Fruit fly (Drosophila melanogaster) whole organism, embryonic: ENCODE results near the gene Gr98c.

Experiments used
- ATbp ChIP-seq: fragments of 200-800 bp; sonication (Bioruptor generic); optimal IDR thresholded peaks from 2 replicates; lab custom pipeline; 2017; ENCODE audit warnings: missing biosample characterization, mild to moderate bottlenecking, missing genetic modification characterization, missing genetic modification reagents
- Adf1 ChIP-seq: fragments of 200-800 bp; sonication (Bioruptor generic); IDR thresholded peaks from 2 replicates; pipeline ENCODE4 v1.3.6; 2022; ENCODE audit warnings: missing biosample characterization, missing genetic modification characterization
- Awh ChIP-seq: fragments of 200-800 bp; sonication (Bioruptor generic); IDR thresholded peaks from 2 replicates; pipeline ENCODE4, ENCODE4 v1.3.6; 2022; ENCODE audit warnings: missing biosample characterization, missing genetic modification characterization
- B-H1 ChIP-seq: fragments of 200-800 bp; sonication (Bioruptor generic); IDR thresholded peaks from 3 replicates; pipeline ENCODE4 v1.3.6; 2022; ENCODE audit warnings: missing biosample characterization, missing genetic modification characterization
- B-H2 ChIP-seq: fragments of 200-800 bp; sonication (Bioruptor generic); optimal IDR thresholded peaks from 2 replicates; lab custom pipeline; 2018; ENCODE audit warnings: missing biosample characterization, mild to moderate bottlenecking, missing genetic modification characterization
- CG11560 ChIP-seq: fragments of 200-800 bp; sonication (Bioruptor generic); IDR thresholded peaks from 3 replicates; pipeline ENCODE4 v1.3.6; 2022; ENCODE audit warnings: missing biosample characterization, missing genetic modification characterization
- CG12071 ChIP-seq: fragments of 200-800 bp; sonication (Bioruptor generic); optimal IDR thresholded peaks from 3 replicates; lab custom pipeline; 2018; ENCODE audit warnings: missing biosample characterization, mild to moderate bottlenecking, missing genetic modification characterization
- CG1233 ChIP-seq: fragments of 200-800 bp; sonication (Bioruptor generic); optimal IDR thresholded peaks from 4 replicates; lab custom pipeline; 2018; ENCODE audit warnings: missing biosample characterization, mild to moderate bottlenecking, missing genetic modification characterization
- CG12659 ChIP-seq: fragments of 200-800 bp; sonication (Bioruptor generic); optimal IDR thresholded peaks from 3 replicates; lab custom pipeline; 2017; ENCODE audit warnings: mild to moderate bottlenecking, missing biosample characterization, missing genetic modification reagents, missing genetic modification characterization
- CG14860 ChIP-seq: fragments of 200-800 bp; sonication (Bioruptor generic); IDR thresholded peaks from 3 replicates; pipeline ENCODE4 v1.3.6; 2022; ENCODE audit warnings: missing biosample characterization, missing genetic modification characterization; ENCODE audit not compliant: partially characterized antibody
- CG15696 ChIP-seq: fragments of 200-800 bp; sonication (Bioruptor generic); optimal IDR thresholded peaks from 2 replicates; lab custom pipeline; 2019; ENCODE audit warnings: missing biosample characterization, mild to moderate bottlenecking, missing genetic modification characterization, moderate library complexity
- CG2129 ChIP-seq: fragments of 200-800 bp; sonication (Bioruptor generic); IDR thresholded peaks from 2 replicates; pipeline ENCODE4 v1.3.6; 2022; ENCODE audit warnings: missing biosample characterization, missing genetic modification characterization; ENCODE audit not compliant: partially characterized antibody
- CG3847 ChIP-seq: fragments of 200-800 bp; sonication (Bioruptor generic); IDR thresholded peaks from 2 replicates; pipeline ENCODE4 v1.3.6; 2022; ENCODE audit warnings: missing biosample characterization, missing genetic modification characterization
- CG42726 ChIP-seq: fragments of 200-800 bp; sonication (Bioruptor generic); IDR thresholded peaks from 2 replicates; pipeline ENCODE4 v1.3.6; 2022; ENCODE audit warnings: missing biosample characterization, missing genetic modification characterization; ENCODE audit not compliant: partially characterized antibody
- CG4328 ChIP-seq: fragments of 200-800 bp; sonication (Bioruptor generic); optimal IDR thresholded peaks from 3 replicates; lab custom pipeline; 2017; ENCODE audit warnings: missing biosample characterization, missing genetic modification reagents, missing genetic modification characterization
- CG43689 ChIP-seq: fragments of 200-800 bp; sonication (Bioruptor generic); IDR thresholded peaks from 2 replicates; pipeline ENCODE4 v1.3.6; 2022; ENCODE audit warnings: missing biosample characterization, missing genetic modification characterization
- CG6813 ChIP-seq: fragments of 200-800 bp; sonication (Bioruptor generic); optimal IDR thresholded peaks from 2 replicates; lab custom pipeline; 2017; ENCODE audit warnings: missing biosample characterization, missing genetic modification characterization, mild to moderate bottlenecking, moderate library complexity, missing genetic modification reagents
- CG7745 ChIP-seq: fragments of 200-800 bp; sonication (Bioruptor generic); optimal IDR thresholded peaks from 2 replicates; lab custom pipeline; 2018; ENCODE audit warnings: missing biosample characterization, mild to moderate bottlenecking, missing genetic modification characterization, moderate library complexity
- Dip2 ChIP-seq: fragments of 200-800 bp; sonication (Bioruptor generic); IDR thresholded peaks from 2 replicates; pipeline ENCODE4 v1.3.6; 2022; ENCODE audit warnings: missing biosample characterization, missing genetic modification characterization
- Dip3 ChIP-seq: fragments of 200-800 bp; sonication (Bioruptor generic); optimal IDR thresholded peaks from 3 replicates; lab custom pipeline; 2016; ENCODE audit warnings: missing biosample characterization, missing genetic modification characterization
- Elba2 ChIP-seq: fragments of 200-800 bp; sonication (Bioruptor generic); optimal IDR thresholded peaks from 3 replicates; lab custom pipeline; 2016; ENCODE audit warnings: missing biosample characterization, missing genetic modification characterization
- HLH4C ChIP-seq: fragments of 200-800 bp; sonication (Bioruptor generic); IDR thresholded peaks from 3 replicates; pipeline ENCODE4 v1.3.6; 2022; ENCODE audit warnings: missing biosample characterization, missing genetic modification characterization; ENCODE audit not compliant: partially characterized antibody
- HmgZ ChIP-seq: fragments of 200-800 bp; sonication (Bioruptor generic); optimal IDR thresholded peaks from 2 replicates; lab custom pipeline; 2018; ENCODE audit warnings: missing biosample characterization, mild to moderate bottlenecking, missing genetic modification characterization
- Hr78 ChIP-seq, 2 experiments: fragments of 200-800 bp in 1 of 2; fragments of >200 bp in 1 of 2; sonication (Bioruptor generic) in 1 of 2; optimal IDR thresholded peaks; 2 replicates each; lab custom pipeline; 2017 to 2019; ENCODE audit warnings: missing biosample characterization in 2 of 2, missing genetic modification characterization in 2 of 2, mild to moderate bottlenecking in 1 of 2, moderate library complexity in 1 of 2
- Myb ChIP-seq: fragments of 200-800 bp; sonication (Bioruptor generic); optimal IDR thresholded peaks from 2 replicates; lab custom pipeline; 2016; ENCODE audit warnings: missing biosample characterization, missing genetic modification characterization
- NFAT ChIP-seq: fragments of 200-800 bp; sonication (Bioruptor generic); IDR thresholded peaks from 2 replicates; pipeline ENCODE4 v1.3.6; 2022; ENCODE audit warnings: missing biosample characterization, missing genetic modification characterization
- Nf-YC ChIP-seq: fragments of 200-800 bp; optimal IDR thresholded peaks from 3 replicates; lab custom pipeline; 2019; ENCODE audit warnings: missing biosample characterization, mild to moderate bottlenecking, missing genetic modification characterization, moderate library complexity
- Oaz ChIP-seq: fragments of 200-800 bp; sonication (Bioruptor generic); IDR thresholded peaks from 2 replicates; pipeline ENCODE4 v1.3.6; 2022; ENCODE audit warnings: missing biosample characterization, missing genetic modification characterization
- Sox102F ChIP-seq: fragments of 200-800 bp; sonication (Bioruptor generic); optimal IDR thresholded peaks from 2 replicates; lab custom pipeline; 2018; ENCODE audit warnings: missing biosample characterization, mild to moderate bottlenecking, missing genetic modification characterization, moderate library complexity
- Xrp1 ChIP-seq: fragments of 200-800 bp; sonication (Bioruptor generic); IDR thresholded peaks from 2 replicates; pipeline ENCODE4 v1.3.6; 2022; ENCODE audit warnings: missing biosample characterization, missing genetic modification characterization
- ab ChIP-seq: fragments of 200-800 bp; sonication (Bioruptor generic); optimal IDR thresholded peaks from 2 replicates; lab custom pipeline; 2016; ENCODE audit warnings: missing biosample characterization, missing genetic modification characterization
- ac ChIP-seq: fragments of 200-800 bp; sonication (Bioruptor generic); optimal IDR thresholded peaks from 3 replicates; lab custom pipeline; 2017; ENCODE audit warnings: missing biosample characterization, mild to moderate bottlenecking, missing genetic modification characterization
- chm ChIP-seq: fragments of 200-800 bp; sonication (Bioruptor generic); IDR thresholded peaks from 2 replicates; pipeline ENCODE4 v1.3.6; 2022; ENCODE audit warnings: missing biosample characterization, missing genetic modification characterization
- corto ChIP-seq: fragments of 200-800 bp; sonication (Bioruptor generic); optimal IDR thresholded peaks from 2 replicates; lab custom pipeline; 2016; ENCODE audit warnings: missing biosample characterization, mild to moderate bottlenecking, missing genetic modification characterization, moderate library complexity
- crol ChIP-seq: fragments of 200-800 bp; sonication (Bioruptor generic); IDR thresholded peaks from 2 replicates; pipeline ENCODE4 v1.3.6; 2022; ENCODE audit warnings: missing biosample characterization, missing genetic modification characterization
- da ChIP-seq: fragments of 200-800 bp; sonication (Bioruptor generic); optimal IDR thresholded peaks from 2 replicates; lab custom pipeline; 2016; ENCODE audit warnings: missing biosample characterization, missing genetic modification characterization
- gcm ChIP-seq: fragments of 200-800 bp; sonication (Bioruptor generic); optimal IDR thresholded peaks from 2 replicates; lab custom pipeline; 2019; ENCODE audit warnings: missing biosample characterization, mild to moderate bottlenecking, missing genetic modification characterization, moderate library complexity
- gt ChIP-seq: fragments of 200-800 bp; sonication (Bioruptor generic); IDR thresholded peaks from 2 replicates; pipeline ENCODE4 v1.3.6; 2022; ENCODE audit warnings: missing biosample characterization, missing genetic modification characterization
- hbn ChIP-seq: fragments of 200-800 bp; sonication (Bioruptor generic); IDR thresholded peaks from 2 replicates; pipeline ENCODE4 v1.3.6; 2022; ENCODE audit warnings: missing biosample characterization, missing genetic modification characterization; ENCODE audit not compliant: partially characterized antibody
- hth ChIP-seq: fragments of >200 bp; optimal IDR thresholded peaks from 2 replicates; lab custom pipeline; 2017; ENCODE audit warnings: inconsistent platforms
- jigr1 ChIP-seq: fragments of 200-800 bp; sonication (Bioruptor generic); IDR thresholded peaks from 3 replicates; pipeline ENCODE4 v1.3.6; 2022; ENCODE audit warnings: missing biosample characterization, missing genetic modification characterization
- pfk ChIP-seq: fragments of 200-800 bp; sonication (Bioruptor generic); optimal IDR thresholded peaks from 2 replicates; lab custom pipeline; 2018; ENCODE audit warnings: missing biosample characterization, mild to moderate bottlenecking, missing genetic modification characterization, moderate library complexity
- phol ChIP-seq: fragments of 200-800 bp; sonication (Bioruptor generic); optimal IDR thresholded peaks from 3 replicates; lab custom pipeline; 2018; ENCODE audit warnings: missing biosample characterization, mild to moderate bottlenecking, missing genetic modification characterization, moderate library complexity
- ranshi ChIP-seq: fragments of 200-800 bp; sonication (Bioruptor generic); IDR thresholded peaks from 2 replicates; pipeline ENCODE4 v1.3.6; 2022; ENCODE audit warnings: missing biosample characterization, missing genetic modification characterization
- row ChIP-seq: fragments of 200-800 bp; sonication (Bioruptor generic); IDR thresholded peaks from 3 replicates; pipeline ENCODE4 v1.3.6; 2022; ENCODE audit warnings: missing biosample characterization, missing genetic modification characterization
- seq ChIP-seq: fragments of 200-800 bp; sonication (Bioruptor generic); IDR thresholded peaks from 2 replicates; pipeline ENCODE4 v1.3.6; 2022; ENCODE audit warnings: missing biosample characterization, missing genetic modification characterization
- sim ChIP-seq: fragments of 200-800 bp; sonication (Bioruptor generic); IDR thresholded peaks from 2 replicates; pipeline ENCODE4 v1.3.6; 2022; ENCODE audit warnings: missing biosample characterization, missing genetic modification characterization
- slp2 ChIP-seq: fragments of 200-800 bp; sonication (Bioruptor generic); optimal IDR thresholded peaks from 2 replicates; lab custom pipeline; 2016; ENCODE audit warnings: missing biosample characterization, missing genetic modification characterization
- stc ChIP-seq: fragments of 200-800 bp; sonication (Bioruptor generic); IDR thresholded peaks from 2 replicates; pipeline ENCODE4 v1.3.6; 2022; ENCODE audit warnings: missing biosample characterization, missing genetic modification characterization
- tgo ChIP-seq: fragments of 200-800 bp; sonication (Bioruptor generic); IDR thresholded peaks from 3 replicates; pipeline ENCODE4 v1.3.6; 2022; ENCODE audit warnings: missing biosample characterization, missing genetic modification characterization
- twi ChIP-seq: fragments of 200-800 bp; optimal IDR thresholded peaks from 2 replicates; lab custom pipeline; 2019; ENCODE audit warnings: missing biosample characterization, mild to moderate bottlenecking, missing genetic modification characterization, moderate library complexity
- z ChIP-seq: fragments of 200-800 bp; sonication (Bioruptor generic); IDR thresholded peaks from 3 replicates; pipeline ENCODE4 v1.3.6; 2022; ENCODE audit warnings: missing biosample characterization, missing genetic modification characterization

The Gr98c gene

DNA sequence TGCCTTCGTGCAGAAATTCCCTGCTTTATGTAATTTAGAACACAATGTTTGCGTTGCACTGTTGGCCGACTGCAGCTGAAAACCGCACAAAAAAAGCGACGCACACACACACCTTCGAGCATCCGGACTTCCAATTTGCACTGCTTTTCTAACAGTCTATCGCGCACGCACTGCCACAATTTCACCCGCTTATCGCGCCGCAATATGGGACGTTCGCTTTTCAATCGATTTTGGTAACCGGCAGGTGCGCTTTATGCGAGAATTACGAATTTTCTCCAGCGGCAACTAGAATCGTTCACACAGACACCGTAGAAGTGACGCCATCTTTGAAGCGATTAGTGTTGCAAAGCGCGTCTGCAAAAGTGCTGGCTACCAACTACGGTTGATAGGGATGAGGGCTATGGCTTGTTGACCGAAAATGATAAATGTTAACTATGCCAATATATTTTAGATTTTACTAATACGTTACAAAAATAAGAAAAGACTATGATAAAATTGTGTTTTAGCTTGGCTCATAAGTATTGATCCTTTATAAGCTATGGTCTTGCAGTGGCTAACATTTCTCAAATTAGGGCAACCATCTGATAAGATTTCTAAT lies 37.7 kb downstream of the Gr98c start, which contains the start of gene wdb (continued):
- TF ChIP-seq z (GFP tag; lab: Robert Waterston, UW), result no peak
- no peak for TF ChIP-seq crol (GFP tag; lab: Robert Waterston, UW)
- no peak for TF ChIP-seq CG14860 (GFP tag; lab: Robert Waterston, UW)
- no peak for TF ChIP-seq da (GFP tag; lab: Kevin White, UChicago)
- TF ChIP-seq ATbp (GFP tag; lab: Kevin White, UChicago), result no peak
- no peak for TF ChIP-seq Adf1
- TF ChIP-seq seq (GFP tag; lab: Robert Waterston, UW), result no peak
- TF ChIP-seq stc (GFP tag; lab: Robert Waterston, UW), result no peak
- TF ChIP-seq Hr78 (GFP tag; optimal IDR thresholded peaks at IDR 0.05; lab: Kevin White, UChicago), result no peak
- no peak for TF ChIP-seq Oaz
- no peak for TF ChIP-seq CG42726 (GFP tag; lab: Robert Waterston, UW)
- no peak for TF ChIP-seq Nf-YC (tag; lab: Kevin White, UChicago)
- no peak for TF ChIP-seq CG12659 (GFP tag; lab: Kevin White, UChicago)
- TF ChIP-seq slp2 (GFP tag; lab: Kevin White, UChicago), result peak; percentile 64
- no peak for TF ChIP-seq CG12071 (GFP tag; lab: Kevin White, UChicago)
- no peak for TF ChIP-seq sim (GFP tag; lab: Robert Waterston, UW)
- TF ChIP-seq Awh (GFP tag; lab: Robert Waterston, UW), result no peak
- TF ChIP-seq B-H1 (GFP tag; lab: Robert Waterston, UW), result no peak
- TF ChIP-seq CG43689 (GFP tag; lab: Robert Waterston, UW), result no peak
- no peak for TF ChIP-seq CG4328
- TF ChIP-seq phol (tag; lab: Kevin White, UChicago), result peak; percentile 100
- TF ChIP-seq ac (GFP tag; lab: Kevin White, UChicago), result no peak
- TF ChIP-seq pfk (GFP tag; lab: Kevin White, UChicago), result no peak
- TF ChIP-seq Myb, result no peak
- no peak for TF ChIP-seq CG11560 (tag; lab: Robert Waterston, UW)
- TF ChIP-seq chm (GFP tag; lab: Robert Waterston, UW), result no peak
- TF ChIP-seq gt (GFP tag; lab: Robert Waterston, UW), result no peak
- TF ChIP-seq CG3847, result no peak
- peak; percentile 9 for TF ChIP-seq Elba2
- peak; percentile 22 for TF ChIP-seq HmgZ (tag; lab: Kevin White, UChicago)
- TF ChIP-seq twi, result no peak
- no peak for TF ChIP-seq Xrp1
- TF ChIP-seq CG2129 (GFP tag; lab: Robert Waterston, UW), result no peak
- TF ChIP-seq Sox102F (GFP tag; lab: Kevin White, UChicago), result no peak
- no peak for TF ChIP-seq HLH4C
- TF ChIP-seq ab (GFP tag; lab: Kevin White, UChicago), result no peak
- TF ChIP-seq CG7745, result no peak
- no peak for TF ChIP-seq CG15696 (tag; lab: Kevin White, UChicago)
- no peak for TF ChIP-seq row (GFP tag; lab: Robert Waterston, UW)
- TF ChIP-seq jigr1, result no peak
- TF ChIP-seq CG1233 (GFP tag; lab: Kevin White, UChicago), result no peak
- TF ChIP-seq NFAT (GFP tag; lab: Robert Waterston, UW), result no peak
- TF ChIP-seq tgo (GFP tag; lab: Robert Waterston, UW), result no peak
- TF ChIP-seq B-H2 (GFP tag; lab: Kevin White, UChicago), result no peak
- no peak for TF ChIP-seq ranshi
- TF ChIP-seq hbn, result no peak
- TF ChIP-seq Dip3 (GFP tag; lab: Kevin White, UChicago), result peak; percentile 73
- no peak for TF ChIP-seq hth
- TF ChIP-seq CG6813 (GFP tag; lab: Kevin White, UChicago), result no peak
- no peak for TF ChIP-seq corto (GFP tag; lab: Kevin White, UChicago)
- TF ChIP-seq Dip2 (GFP tag; lab: Robert Waterston, UW), result no peak
- no peak for TF ChIP-seq gcm (GFP tag; lab: Kevin White, UChicago)
